Fruit fly (Drosophila melanogaster) whole organism, embryonic: ENCODE results near the gene CG16772.

Source experiments
- BEAF-32 ChIP-seq: fragments of 200-800 bp; sonication (Bioruptor generic); optimal IDR thresholded peaks from 3 replicates; lab custom pipeline; 2017; ENCODE audit warnings: missing biosample characterization, missing genetic modification characterization, mild to moderate bottlenecking, moderate library complexity, missing genetic modification reagents
- CG1024 ChIP-seq: fragments of 200-800 bp; sonication (Bioruptor generic); IDR thresholded peaks from 2 replicates; pipeline ENCODE4 v1.3.6; 2022; ENCODE audit warnings: missing biosample characterization, missing genetic modification characterization
- CG10366 ChIP-seq: fragments of 200-800 bp; sonication (Bioruptor generic); IDR thresholded peaks from 2 replicates; pipeline ENCODE4 v1.3.6; 2022; ENCODE audit warnings: missing biosample characterization, missing genetic modification characterization
- CG10543 ChIP-seq: fragments of 200-800 bp; sonication (Bioruptor generic); optimal IDR thresholded peaks from 3 replicates; lab custom pipeline; 2017; ENCODE audit warnings: missing biosample characterization, mild to moderate bottlenecking, missing genetic modification characterization, moderate library complexity
- CG11456 ChIP-seq: fragments of 200-800 bp; sonication (Bioruptor generic); IDR thresholded peaks from 3 replicates; pipeline ENCODE4 v1.3.6; 2022; ENCODE audit warnings: missing biosample characterization, missing genetic modification characterization
- CG12769 ChIP-seq: fragments of 200-800 bp; sonication (Bioruptor generic); optimal IDR thresholded peaks from 2 replicates; lab custom pipeline; 2019; ENCODE audit warnings: missing biosample characterization, mild to moderate bottlenecking, missing genetic modification characterization, moderate library complexity
- CG17612 ChIP-seq: fragments of 200-800 bp; sonication (Bioruptor generic); IDR thresholded peaks from 2 replicates; pipeline ENCODE4 v1.3.6; 2022; ENCODE audit warnings: missing biosample characterization, missing genetic modification characterization
- CG17829 ChIP-seq: fragments of 200-800 bp; optimal IDR thresholded peaks from 2 replicates; lab custom pipeline; 2019; ENCODE audit warnings: missing biosample characterization, mild to moderate bottlenecking, missing genetic modification characterization, moderate library complexity
- CG2678 ChIP-seq: fragments of 200-800 bp; sonication (Bioruptor generic); optimal IDR thresholded peaks from 3 replicates; lab custom pipeline; 2019; ENCODE audit warnings: missing biosample characterization, mild to moderate bottlenecking, missing genetic modification characterization, moderate library complexity
- CG2889 ChIP-seq: fragments of 200-800 bp; sonication (Bioruptor generic); IDR thresholded peaks from 3 replicates; pipeline ENCODE4 v1.3.6; 2022; ENCODE audit warnings: missing biosample characterization, missing genetic modification characterization
- CG32767 ChIP-seq: fragments of 200-800 bp; sonication (Bioruptor generic); IDR thresholded peaks from 2 replicates; pipeline ENCODE4 v1.3.6; 2022; ENCODE audit warnings: missing biosample characterization, missing genetic modification characterization
- CG3407 ChIP-seq: fragments of 200-800 bp; sonication (Bioruptor generic); optimal IDR thresholded peaks from 2 replicates; lab custom pipeline; 2018; ENCODE audit warnings: missing biosample characterization, mild to moderate bottlenecking, missing genetic modification characterization
- CG3995 ChIP-seq: fragments of 200-800 bp; sonication (Bioruptor generic); optimal IDR thresholded peaks from 3 replicates; lab custom pipeline; 2016; ENCODE audit warnings: missing biosample characterization, missing genetic modification characterization
- CG42726 ChIP-seq: fragments of 200-800 bp; sonication (Bioruptor generic); IDR thresholded peaks from 2 replicates; pipeline ENCODE4 v1.3.6; 2022; ENCODE audit warnings: missing biosample characterization, missing genetic modification characterization; ENCODE audit not compliant: partially characterized antibody
- CG4707 ChIP-seq: fragments of 200-800 bp; sonication (Bioruptor generic); optimal IDR thresholded peaks from 2 replicates; lab custom pipeline; 2018; ENCODE audit warnings: missing biosample characterization, mild to moderate bottlenecking, missing genetic modification characterization, moderate library complexity
- CG6654 ChIP-seq: fragments of 200-800 bp; sonication (Bioruptor generic); optimal IDR thresholded peaks from 2 replicates; lab custom pipeline; 2017; ENCODE audit warnings: missing biosample characterization, mild to moderate bottlenecking, missing genetic modification characterization
- CG6791 ChIP-seq: fragments of 200-800 bp; sonication (Bioruptor generic); IDR thresholded peaks from 3 replicates; pipeline ENCODE4 v1.3.6; 2022; ENCODE audit warnings: missing biosample characterization, missing genetic modification characterization; ENCODE audit not compliant: partially characterized antibody
- CG7963 ChIP-seq: fragments of 200-800 bp; sonication (Bioruptor generic); IDR thresholded peaks from 3 replicates; pipeline ENCODE4 v1.3.6; 2022; ENCODE audit warnings: missing biosample characterization, missing genetic modification characterization; ENCODE audit not compliant: partially characterized antibody
- CG8089 ChIP-seq: fragments of 200-800 bp; sonication (Bioruptor generic); optimal IDR thresholded peaks from 3 replicates; lab custom pipeline; 2016; ENCODE audit warnings: missing biosample characterization, missing genetic modification characterization
- CG8281 ChIP-seq: fragments of 200-800 bp; sonication (Bioruptor generic); optimal IDR thresholded peaks from 2 replicates; lab custom pipeline; 2018; ENCODE audit warnings: missing biosample characterization, mild to moderate bottlenecking, missing genetic modification characterization, moderate library complexity
- CG8765 ChIP-seq: fragments of 200-800 bp; sonication (Bioruptor generic); IDR thresholded peaks from 2 replicates; pipeline ENCODE4 v1.3.6; 2022; ENCODE audit warnings: missing biosample characterization, missing genetic modification characterization
- CG9215 ChIP-seq: fragments of 200-800 bp; sonication (Bioruptor generic); IDR thresholded peaks from 2 replicates; pipeline ENCODE4 v1.3.6; 2022; ENCODE audit warnings: missing biosample characterization, missing genetic modification characterization
- CG9437 ChIP-seq: fragments of 200-800 bp; sonication (Bioruptor generic); optimal IDR thresholded peaks from 2 replicates; lab custom pipeline; 2018; ENCODE audit warnings: missing biosample characterization, mild to moderate bottlenecking, missing genetic modification characterization
- Elba2 ChIP-seq: fragments of 200-800 bp; sonication (Bioruptor generic); optimal IDR thresholded peaks from 3 replicates; lab custom pipeline; 2016; ENCODE audit warnings: missing biosample characterization, missing genetic modification characterization
- H15 ChIP-seq: fragments of 200-800 bp; sonication (Bioruptor generic); IDR thresholded peaks from 3 replicates; pipeline ENCODE4 v1.3.6; 2022; ENCODE audit warnings: missing biosample characterization, missing genetic modification characterization
- Hsf ChIP-seq: fragments of 200-800 bp; sonication (Bioruptor generic); optimal IDR thresholded peaks from 3 replicates; lab custom pipeline; 2016; ENCODE audit warnings: missing biosample characterization, missing genetic modification characterization
- Mes4 ChIP-seq: fragments of 200-800 bp; sonication (Bioruptor generic); optimal IDR thresholded peaks from 2 replicates; lab custom pipeline; 2016; ENCODE audit warnings: missing biosample characterization, missing genetic modification characterization
- Mrtf ChIP-seq: fragments of 200-800 bp; sonication (Bioruptor generic); IDR thresholded peaks from 3 replicates; pipeline ENCODE4 v1.3.6; 2022; ENCODE audit warnings: missing biosample characterization, missing genetic modification characterization
- Stat92E ChIP-seq, 3 experiments: fragments of >200 bp in 2 of 3; fragments of 200-800 bp in 1 of 3; sonication (Bioruptor generic) in 1 of 3; optimal IDR thresholded peaks; 2 replicates each; lab custom pipeline; 2017 to 2019; ENCODE audit warnings: missing biosample characterization in 3 of 3, missing genetic modification characterization in 3 of 3, mild to moderate bottlenecking in 1 of 3, moderate library complexity in 1 of 3
- Tbp ChIP-seq: fragments of >200 bp; optimal IDR thresholded peaks from 2 replicates; lab custom pipeline; 2018; ENCODE audit warnings: missing biosample characterization, missing genetic modification characterization
- Xrp1 ChIP-seq: fragments of 200-800 bp; sonication (Bioruptor generic); IDR thresholded peaks from 2 replicates; pipeline ENCODE4 v1.3.6; 2022; ENCODE audit warnings: missing biosample characterization, missing genetic modification characterization
- aop ChIP-seq: fragments of 200-800 bp; sonication (Bioruptor generic); IDR thresholded peaks from 2 replicates; pipeline ENCODE4 v1.3.6; 2022; ENCODE audit warnings: missing biosample characterization, missing genetic modification characterization
- bsh ChIP-seq, 2 experiments: fragments of 200-800 bp; sonication (Bioruptor generic); optimal IDR thresholded peaks; 2 replicates each; lab custom pipeline; 2017 to 2018; ENCODE audit warnings: mild to moderate bottlenecking in 2 of 2, missing biosample characterization in 2 of 2, missing genetic modification characterization in 2 of 2, moderate library complexity in 1 of 2
- chm ChIP-seq: fragments of 200-800 bp; sonication (Bioruptor generic); IDR thresholded peaks from 2 replicates; pipeline ENCODE4 v1.3.6; 2022; ENCODE audit warnings: missing biosample characterization, missing genetic modification characterization
- dpn ChIP-seq, 2 experiments: fragments of 200-800 bp; sonication (Bioruptor generic); optimal IDR thresholded peaks; 3 replicates each; lab custom pipeline; 2016; ENCODE audit warnings: missing biosample characterization in 2 of 2, missing genetic modification characterization in 2 of 2
- dysf ChIP-seq: fragments of 200-800 bp; sonication (Bioruptor generic); IDR thresholded peaks from 3 replicates; pipeline ENCODE4 v1.3.6; 2022; ENCODE audit warnings: missing biosample characterization, missing genetic modification characterization
- en ChIP-seq: fragments of 200-800 bp; sonication (Bioruptor generic); optimal IDR thresholded peaks from 2 replicates; lab custom pipeline; 2016; ENCODE audit warnings: missing biosample characterization, missing genetic modification characterization
- eve ChIP-seq, 2 experiments: fragments of >200 bp; optimal IDR thresholded peaks; 2 replicates each; lab custom pipeline; 2017; ENCODE audit warnings: missing biosample characterization in 2 of 2, missing genetic modification characterization in 2 of 2
- ftz-f1 ChIP-seq: fragments of 200-800 bp; sonication (Bioruptor generic); optimal IDR thresholded peaks from 2 replicates; lab custom pipeline; 2016; ENCODE audit warnings: missing biosample characterization, missing genetic modification characterization
- gcm ChIP-seq: fragments of 200-800 bp; sonication (Bioruptor generic); optimal IDR thresholded peaks from 2 replicates; lab custom pipeline; 2019; ENCODE audit warnings: missing biosample characterization, mild to moderate bottlenecking, missing genetic modification characterization, moderate library complexity
- grn ChIP-seq: fragments of 200-800 bp; sonication (Bioruptor generic); optimal IDR thresholded peaks from 3 replicates; lab custom pipeline; 2017; ENCODE audit warnings: missing biosample characterization, missing genetic modification characterization
- her ChIP-seq: fragments of 200-800 bp; sonication (Bioruptor generic); optimal IDR thresholded peaks from 2 replicates; lab custom pipeline; 2016; ENCODE audit warnings: missing biosample characterization, missing genetic modification characterization
- phol ChIP-seq: fragments of 200-800 bp; sonication (Bioruptor generic); optimal IDR thresholded peaks from 3 replicates; lab custom pipeline; 2018; ENCODE audit warnings: missing biosample characterization, mild to moderate bottlenecking, missing genetic modification characterization, moderate library complexity
- pita ChIP-seq: fragments of 200-800 bp; sonication (Bioruptor generic); optimal IDR thresholded peaks from 2 replicates; lab custom pipeline; 2017; ENCODE audit warnings: missing biosample characterization, mild to moderate bottlenecking, missing genetic modification characterization
- pnt ChIP-seq: fragments of 200-800 bp; sonication (Bioruptor generic); optimal IDR thresholded peaks from 3 replicates; lab custom pipeline; 2016; ENCODE audit warnings: missing biosample characterization, missing genetic modification characterization
- prd ChIP-seq, 3 experiments: fragments of >200 bp in 2 of 3; fragments of 200-800 bp in 1 of 3; sonication (Bioruptor generic) in 1 of 3; optimal IDR thresholded peaks in 2 of 3; IDR thresholded peaks in 1 of 3; 2 replicates in 2 of 3; 3 replicates in 1 of 3; pipeline versions ENCODE4 v1.3.6 to Lab custom; 2017 to 2022; ENCODE audit warnings: missing biosample characterization in 1 of 3, missing genetic modification characterization in 1 of 3
- salm ChIP-seq: fragments of 200-800 bp; sonication (Bioruptor generic); optimal IDR thresholded peaks from 2 replicates; lab custom pipeline; 2018; ENCODE audit warnings: missing biosample characterization, mild to moderate bottlenecking, missing genetic modification characterization
- sisA ChIP-seq: fragments of 200-800 bp; sonication (Bioruptor generic); IDR thresholded peaks from 2 replicates; pipeline ENCODE4 v1.3.6; 2022; ENCODE audit warnings: missing biosample characterization, missing genetic modification characterization
- sqz ChIP-seq: fragments of 200-800 bp; sonication (Bioruptor generic); optimal IDR thresholded peaks from 3 replicates; lab custom pipeline; 2018; ENCODE audit warnings: missing biosample characterization, mild to moderate bottlenecking, missing genetic modification characterization
- tna ChIP-seq: fragments of 200-800 bp; sonication (Bioruptor generic); IDR thresholded peaks from 2 replicates; pipeline ENCODE4 v1.3.6; 2022; ENCODE audit warnings: missing biosample characterization, missing genetic modification characterization; ENCODE audit not compliant: partially characterized antibody
- tx ChIP-seq: fragments of 200-800 bp; sonication (Bioruptor generic); optimal IDR thresholded peaks from 2 replicates; lab custom pipeline; 2016; ENCODE audit warnings: missing biosample characterization, missing genetic modification characterization

The CG16772 gene

DNA sequence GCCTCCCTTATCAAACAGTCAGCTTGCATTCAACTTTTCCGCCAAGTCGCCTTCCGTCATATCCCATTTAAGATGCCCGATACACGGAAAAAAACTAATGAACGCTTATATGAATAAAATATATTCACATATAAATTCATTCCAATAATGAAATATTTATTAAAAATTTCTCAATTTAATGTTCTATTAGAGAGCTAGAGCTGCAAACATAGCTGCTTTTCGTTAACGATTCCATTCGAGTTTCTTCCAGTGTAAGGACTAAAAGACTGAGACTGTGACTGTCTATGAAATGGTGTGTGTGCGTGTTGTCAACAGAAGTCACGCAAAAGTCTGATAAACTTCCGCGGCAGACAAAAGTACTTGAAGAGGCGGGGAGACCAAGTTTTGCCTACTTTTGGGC, 32.4 kb upstream of the CG16772 start (continued):
- no peak for TF ChIP-seq ftz-f1 (GFP tag; lab: Kevin White, UChicago)
- TF ChIP-seq grn (GFP tag; lab: Kevin White, UChicago), result no peak
- TF ChIP-seq CG6791, result no peak
- TF ChIP-seq Stat92E (GFP tag; optimal IDR thresholded peaks at IDR 0.05; lab: Kevin White, UChicago), result no peak
- no peak for TF ChIP-seq Tbp
- TF ChIP-seq prd (optimal IDR thresholded peaks at IDR 0.05; lab: Kevin White, UChicago), result no peak
- peak; percentile 60 for TF ChIP-seq prd (GFP tag; IDR thresholded peaks at IDR 0.05; lab: Robert Waterston, UW)
- no peak for TF ChIP-seq CG8089 (GFP tag; lab: Kevin White, UChicago)
- TF ChIP-seq CG3995 (GFP tag; lab: Kevin White, UChicago), result no peak
- TF ChIP-seq Elba2, result no peak
- no peak for TF ChIP-seq CG7963 (GFP tag; lab: Robert Waterston, UW)
- TF ChIP-seq chm (GFP tag; lab: Robert Waterston, UW), result peak; percentile 61; the same call in 1 of the 2 replicates
- no peak for TF ChIP-seq CG10543
- TF ChIP-seq en (GFP tag; lab: Kevin White, UChicago), result no peak
- no peak for TF ChIP-seq eve (GFP tag; optimal IDR thresholded peaks at IDR 0.05; lab: Kevin White, UChicago)
- TF ChIP-seq aop (GFP tag; lab: Robert Waterston, UW), result no peak
- TF ChIP-seq her (GFP tag; lab: Kevin White, UChicago), result no peak
- peak; percentile 29 for TF ChIP-seq CG4707 (GFP tag; lab: Kevin White, UChicago)
- TF ChIP-seq gcm (GFP tag; lab: Kevin White, UChicago), result no peak
- TF ChIP-seq CG6654, result no peak
- TF ChIP-seq phol (tag; lab: Kevin White, UChicago), result peak; percentile 55
- no peak for TF ChIP-seq tna (GFP tag; lab: Robert Waterston, UW)
- no peak for TF ChIP-seq CG8281 (tag; lab: Kevin White, UChicago)
- TF ChIP-seq tx (GFP tag; lab: Kevin White, UChicago), result no peak
- no peak for TF ChIP-seq CG3407 (GFP tag; lab: Kevin White, UChicago)
- TF ChIP-seq pita (GFP tag; lab: Kevin White, UChicago), result no peak
- peak; percentile 71 for TF ChIP-seq CG2678 (tag; lab: Kevin White, UChicago)
- TF ChIP-seq H15, result no peak
- TF ChIP-seq dpn (GFP tag; optimal IDR thresholded peaks at IDR 0.05; lab: Kevin White, UChicago), result peak in 1 of 2 experiments; percentile 34
- TF ChIP-seq CG42726, result no peak
- TF ChIP-seq Xrp1 (GFP tag; lab: Robert Waterston, UW), result peak; percentile 48; the same call in 1 of the 2 replicates
- no peak for TF ChIP-seq salm (tag; lab: Kevin White, UChicago)
- TF ChIP-seq CG9215 (GFP tag; lab: Robert Waterston, UW), result no peak
- TF ChIP-seq CG32767, result no peak
- TF ChIP-seq CG10366 (GFP tag; lab: Robert Waterston, UW), result peak; percentile 28; the same call in 1 of the 2 replicates
- no peak for TF ChIP-seq CG1024 (GFP tag; lab: Robert Waterston, UW)
- TF ChIP-seq CG17829 (tag; lab: Kevin White, UChicago), result peak; percentile 30
- peak; percentile 35 for TF ChIP-seq CG9437 (GFP tag; lab: Kevin White, UChicago)
- peak; percentile 62 for TF ChIP-seq dysf (GFP tag; lab: Robert Waterston, UW)
- TF ChIP-seq sqz, result peak; percentile 2
- no peak for TF ChIP-seq pnt (GFP tag; lab: Kevin White, UChicago)
- peak in 1 of 2 experiments; percentile 54 for TF ChIP-seq bsh (GFP tag; optimal IDR thresholded peaks at IDR 0.05; lab: Kevin White, UChicago)
- TF ChIP-seq CG12769 (tag; lab: Kevin White, UChicago), result peak; percentile 15
- no peak for TF ChIP-seq CG8765
- no peak for TF ChIP-seq Mrtf
- TF ChIP-seq CG17612 (GFP tag; lab: Robert Waterston, UW), result no peak
- TF ChIP-seq sisA (GFP tag; lab: Robert Waterston, UW), result peak; percentile 52
- TF ChIP-seq CG11456, result no peak
- no peak for TF ChIP-seq Mes4
- TF ChIP-seq Hsf (GFP tag; lab: Kevin White, UChicago), result no peak
- TF ChIP-seq CG2889 (GFP tag; lab: Robert Waterston, UW), result no peak
- TF ChIP-seq BEAF-32 (GFP tag; lab: Kevin White, UChicago), result no peak
